Fruit fly (Drosophila melanogaster) Kc167 (cell line): Measurements from ENCODE around the gene M1BP.

Experiments used
- Myc ChIP-seq: fragments of >200 bp; optimal IDR thresholded peaks from 2 replicates; lab custom pipeline; 2017; ENCODE audit warnings: missing external identifiers
- Sin3A ChIP-seq: fragments of >200 bp; optimal IDR thresholded peaks from 2 replicates; lab custom pipeline; 2018; ENCODE audit warnings: missing external identifiers
- h ChIP-seq: fragments of >200 bp; optimal IDR thresholded peaks from 3 replicates; lab custom pipeline; 2018; ENCODE audit warnings: missing external identifiers
- insv ChIP-seq: fragments of >200 bp; optimal IDR thresholded peaks from 3 replicates; lab custom pipeline; 2018; ENCODE audit warnings: missing external identifiers
- psq ChIP-seq: fragments of >200 bp; optimal IDR thresholded peaks from 2 replicates; lab custom pipeline; 2017; ENCODE audit warnings: missing external identifiers
- ttk ChIP-seq: sonication (Bioruptor generic); optimal IDR thresholded peaks from 2 replicates; lab custom pipeline; 2017; ENCODE audit warnings: missing external identifiers

Gene M1BP

dm6 chr3R:8721071-8721470 lies 10.4 kb downstream of the M1BP start, which contains the start of gene CG8136:
CG8136 (plus strand) TSS chr3R:8721371.
- TF ChIP-seq Myc (lab: Kevin White, UChicago): no peak

dm6 chr3R:8718898-8719297 lies 12.6 kb downstream of the M1BP start, which contains the start of gene CG11760:
CG11760 (plus strand) TSS chr3R:8719198.
- no peak for TF ChIP-seq Myc (lab: Kevin White, UChicago)
- no peak for TF ChIP-seq Sin3A (lab: Kevin White, UChicago)
- no peak for TF ChIP-seq h (lab: Kevin White, UChicago)
- no peak for TF ChIP-seq psq
- TF ChIP-seq insv (lab: Kevin White, UChicago): no peak

- TF ChIP-seq ttk (lab: Kevin White, UChicago) (no peak), h (lab: Kevin White, UChicago) (no peak), Myc (lab: Kevin White, UChicago) (no peak), psq (no peak), Sin3A (lab: Kevin White, UChicago) (no peak), insv (lab: Kevin White, UChicago) (no peak)
These were observed 13.1 kb downstream of the M1BP start, which contains the start of gene Cks85A for dm6 chr3R:8718356-8718755. Cks85A (minus strand) TSS chr3R:8718456.

- TF ChIP-seq h (lab: Kevin White, UChicago): no peak
- no peak for TF ChIP-seq ttk (lab: Kevin White, UChicago)
- TF ChIP-seq psq: no peak
- no peak for TF ChIP-seq Sin3A (lab: Kevin White, UChicago)
- TF ChIP-seq insv (lab: Kevin White, UChicago): no peak
- TF ChIP-seq Myc (lab: Kevin White, UChicago): no peak
These were observed 15.0 kb downstream of the M1BP start for dm6 chr3R:8716551-8716879.

- TF ChIP-seq psq (no peak), Myc (lab: Kevin White, UChicago) (no peak), insv (lab: Kevin White, UChicago) (no peak), h (lab: Kevin White, UChicago) (no peak), ttk (lab: Kevin White, UChicago) (no peak), Sin3A (lab: Kevin White, UChicago) (no peak)
These were observed 15.5 kb downstream of the M1BP start, which contains the start of gene TMEM216 for dm6 chr3R:8715851-8716550. TMEM216 (plus strand) TSS chr3R:8716243.

- TF ChIP-seq h (lab: Kevin White, UChicago) (no peak), Myc (lab: Kevin White, UChicago) (no peak), ttk (lab: Kevin White, UChicago) (no peak), Sin3A (lab: Kevin White, UChicago) (no peak), psq (no peak), insv (lab: Kevin White, UChicago) (no peak)
These were observed 16.1 kb downstream of the M1BP start for dm6 chr3R:8715371-8715770.

- TF ChIP-seq ttk (lab: Kevin White, UChicago) (no peak), Sin3A (lab: Kevin White, UChicago) (no peak), insv (lab: Kevin White, UChicago) (no peak), Myc (lab: Kevin White, UChicago) (no peak), h (lab: Kevin White, UChicago) (no peak), psq (no peak)
These were observed 18.8 kb downstream of the M1BP start, which contains the start of gene CG8112 for dm6 chr3R:8712722-8713131. CG8112 (plus strand) TSS chr3R:8712933.

dm6 chr3R:8711890-8712449 lies 19.5 kb downstream of the M1BP start:
- no peak for TF ChIP-seq ttk (lab: Kevin White, UChicago)
- no peak for TF ChIP-seq Myc (lab: Kevin White, UChicago)
- no peak for TF ChIP-seq psq
- TF ChIP-seq h (lab: Kevin White, UChicago): no peak
- no peak for TF ChIP-seq insv (lab: Kevin White, UChicago)
- TF ChIP-seq Sin3A (lab: Kevin White, UChicago): no peak

- TF ChIP-seq Sin3A (lab: Kevin White, UChicago) (no peak), insv (lab: Kevin White, UChicago) (no peak), h (lab: Kevin White, UChicago) (no peak), psq (no peak), ttk (lab: Kevin White, UChicago) (no peak), Myc (lab: Kevin White, UChicago) (no peak)
These were observed 24.3 kb downstream of the M1BP start for dm6 chr3R:8707166-8707565.

- no peak for TF ChIP-seq Myc (lab: Kevin White, UChicago)
- TF ChIP-seq insv (lab: Kevin White, UChicago): no peak
These were observed 26.0 kb downstream of the M1BP start for dm6 chr3R:8705323-8706097.

- TF ChIP-seq ttk (lab: Kevin White, UChicago) (no peak), insv (lab: Kevin White, UChicago) (no peak), psq (no peak), Sin3A (lab: Kevin White, UChicago) (no peak), Myc (lab: Kevin White, UChicago) (no peak), h (lab: Kevin White, UChicago) (no peak)
These were observed 26.8 kb downstream of the M1BP start for dm6 chr3R:8704669-8705068.
